Worm (Caenorhabditis elegans) whole organism, mixed stage, embryonic: ENCODE data around the gene Y97E10B.1.

Experiments used
- M03D4.4 ChIP-seq: sonication (generic microtip); optimal IDR thresholded peaks from 2 replicates; lab custom pipeline; 2017; ENCODE audit warnings: mild to moderate bottlenecking, missing genetic modification characterization, missing compliant biosample characterization
- bed-3 ChIP-seq: fragments of 200-800 bp; sonication (Bioruptor generic); optimal IDR thresholded peaks from 3 replicates; lab custom pipeline; 2018; ENCODE audit warnings: mild to moderate bottlenecking, missing genetic modification characterization, moderate library complexity, missing compliant biosample characterization
- blmp-1 ChIP-seq: fragments of 150-350 bp; optimal IDR thresholded peaks from 2 replicates; lab custom pipeline; 2014; ENCODE audit warnings: missing biosample characterization, missing genetic modification characterization
- ceh-39 ChIP-seq: fragments of 150-350 bp; optimal IDR thresholded peaks from 2 replicates; lab custom pipeline; 2014; ENCODE audit warnings: missing biosample characterization, missing genetic modification characterization
- ceh-43 ChIP-seq: fragments of 200-800 bp; sonication (Bioruptor generic); optimal IDR thresholded peaks from 2 replicates; lab custom pipeline; 2018; ENCODE audit warnings: mild to moderate bottlenecking, missing genetic modification characterization, moderate library complexity, missing compliant biosample characterization
- ceh-83 ChIP-seq: fragments of 200-800 bp; sonication (Bioruptor generic); optimal IDR thresholded peaks from 2 replicates; lab custom pipeline; 2018; ENCODE audit warnings: mild to moderate bottlenecking, missing genetic modification characterization, missing compliant biosample characterization
- ces-1 ChIP-seq: fragments of 150-350 bp; optimal IDR thresholded peaks from 2 replicates; lab custom pipeline; 2014; ENCODE audit warnings: missing biosample characterization, missing genetic modification reagents, missing genetic modification characterization
- cnd-1 ChIP-seq: fragments of 200-800 bp; sonication (Bioruptor generic); optimal IDR thresholded peaks from 2 replicates; lab custom pipeline; 2018; ENCODE audit warnings: mild to moderate bottlenecking, missing genetic modification characterization, missing compliant biosample characterization
- drap-1 ChIP-seq: fragments of 200-800 bp; sonication (Bioruptor generic); optimal IDR thresholded peaks from 3 replicates; lab custom pipeline; 2018; ENCODE audit warnings: mild to moderate bottlenecking, missing genetic modification characterization, missing compliant biosample characterization
- elt-1 ChIP-seq: sonication (generic microtip); optimal IDR thresholded peaks from 2 replicates; lab custom pipeline; 2017; ENCODE audit warnings: missing genetic modification characterization, mild to moderate bottlenecking, missing compliant biosample characterization, antibody characterized with exemption, moderate library complexity, borderline replicate concordance; ENCODE audit not compliant: insufficient read depth
- elt-3 ChIP-seq: fragments of 150-350 bp; optimal IDR thresholded peaks from 2 replicates; lab custom pipeline; 2014; ENCODE audit warnings: missing biosample characterization, missing genetic modification characterization
- flh-1 ChIP-seq: fragments of 200-800 bp; sonication (Bioruptor generic); optimal IDR thresholded peaks from 2 replicates; lab custom pipeline; 2018; ENCODE audit warnings: mild to moderate bottlenecking, missing genetic modification characterization, moderate library complexity, missing compliant biosample characterization
- ham-2 ChIP-seq: fragments of 200-800 bp; sonication (Bioruptor generic); optimal IDR thresholded peaks from 2 replicates; lab custom pipeline; 2018; ENCODE audit warnings: mild to moderate bottlenecking, missing genetic modification characterization, missing compliant biosample characterization
- hlh-1 ChIP-seq: fragments of 150-350 bp; optimal IDR thresholded peaks from 2 replicates; lab custom pipeline; 2014; ENCODE audit warnings: missing biosample characterization, missing genetic modification reagents, missing genetic modification characterization
- lin-32 ChIP-seq: fragments of 200-800 bp; sonication (Bioruptor generic); optimal IDR thresholded peaks from 2 replicates; lab custom pipeline; 2018; ENCODE audit warnings: mild to moderate bottlenecking, missing genetic modification characterization, missing compliant biosample characterization
- lsy-2 ChIP-seq: fragments of 150-350 bp; optimal IDR thresholded peaks from 2 replicates; lab custom pipeline; 2014; ENCODE audit warnings: missing biosample characterization, missing genetic modification characterization
- mab-5 ChIP-seq: fragments of 150-350 bp; optimal IDR thresholded peaks from 2 replicates; lab custom pipeline; 2014; ENCODE audit warnings: missing biosample characterization, missing genetic modification characterization
- mep-1 ChIP-seq: fragments of 150-350 bp; optimal IDR thresholded peaks from 2 replicates; lab custom pipeline; 2017; ENCODE audit warnings: missing biosample characterization, missing genetic modification reagents, missing genetic modification characterization, inconsistent platforms
- mls-2 ChIP-seq: sonication (generic microtip); optimal IDR thresholded peaks from 2 replicates; lab custom pipeline; 2016; ENCODE audit warnings: mild to moderate bottlenecking, missing genetic modification characterization, moderate library complexity, missing compliant biosample characterization
- nhr-12 ChIP-seq: fragments of 150-350 bp; optimal IDR thresholded peaks from 2 replicates; lab custom pipeline; 2014; ENCODE audit warnings: missing biosample characterization, missing genetic modification characterization
- nhr-2 ChIP-seq: fragments of 150-350 bp; optimal IDR thresholded peaks from 2 replicates; lab custom pipeline; 2014; ENCODE audit warnings: missing biosample characterization, missing genetic modification characterization
- nhr-237 ChIP-seq: fragments of 150-350 bp; optimal IDR thresholded peaks from 2 replicates; lab custom pipeline; 2014; ENCODE audit warnings: missing biosample characterization, missing genetic modification characterization
- nhr-28 ChIP-seq: fragments of 150-350 bp; optimal IDR thresholded peaks from 2 replicates; lab custom pipeline; 2014; ENCODE audit warnings: missing biosample characterization, missing genetic modification characterization
- nhr-76 ChIP-seq: sonication (generic microtip); optimal IDR thresholded peaks from 2 replicates; lab custom pipeline; 2017; ENCODE audit warnings: missing biosample characterization, missing genetic modification characterization
- pha-4 ChIP-seq: fragments of 150-350 bp; optimal IDR thresholded peaks from 2 replicates; lab custom pipeline; 2018; ENCODE audit warnings: missing biosample characterization, missing genetic modification reagents, missing genetic modification characterization
- sem-2 ChIP-seq: fragments of 200-800 bp; sonication (Bioruptor generic); optimal IDR thresholded peaks from 2 replicates; lab custom pipeline; 2018; ENCODE audit warnings: mild to moderate bottlenecking, missing genetic modification characterization, missing compliant biosample characterization
- snpc-4 ChIP-seq: fragments of 150-350 bp; optimal IDR thresholded peaks from 2 replicates; lab custom pipeline; 2014; ENCODE audit warnings: missing biosample characterization, missing genetic modification characterization
- sptf-1 ChIP-seq: sonication (generic microtip); optimal IDR thresholded peaks from 2 replicates; lab custom pipeline; 2017; ENCODE audit warnings: mild to moderate bottlenecking, missing genetic modification characterization, moderate library complexity, missing compliant biosample characterization
- tbx-8 ChIP-seq: fragments of 200-800 bp; sonication (Bioruptor generic); optimal IDR thresholded peaks from 2 replicates; lab custom pipeline; 2018; ENCODE audit warnings: mild to moderate bottlenecking, missing genetic modification characterization, moderate library complexity, missing compliant biosample characterization
- unc-120 ChIP-seq: sonication (generic microtip); optimal IDR thresholded peaks from 2 replicates; lab custom pipeline; 2017; ENCODE audit warnings: missing genetic modification characterization, missing compliant biosample characterization; ENCODE audit not compliant: poor library complexity, severe bottlenecking
- unc-39 ChIP-seq: fragments of 150-350 bp; optimal IDR thresholded peaks from 2 replicates; lab custom pipeline; 2014; ENCODE audit warnings: missing biosample characterization, missing genetic modification characterization
- unc-62 ChIP-seq: fragments of 150-350 bp; optimal IDR thresholded peaks from 2 replicates; lab custom pipeline; 2014; ENCODE audit warnings: missing biosample characterization, missing genetic modification reagents, missing genetic modification characterization
- ztf-11 ChIP-seq: fragments of 150-350 bp; optimal IDR thresholded peaks from 2 replicates; lab custom pipeline; 2014; ENCODE audit warnings: missing biosample characterization, missing genetic modification characterization

The Y97E10B.1 gene

DNA sequence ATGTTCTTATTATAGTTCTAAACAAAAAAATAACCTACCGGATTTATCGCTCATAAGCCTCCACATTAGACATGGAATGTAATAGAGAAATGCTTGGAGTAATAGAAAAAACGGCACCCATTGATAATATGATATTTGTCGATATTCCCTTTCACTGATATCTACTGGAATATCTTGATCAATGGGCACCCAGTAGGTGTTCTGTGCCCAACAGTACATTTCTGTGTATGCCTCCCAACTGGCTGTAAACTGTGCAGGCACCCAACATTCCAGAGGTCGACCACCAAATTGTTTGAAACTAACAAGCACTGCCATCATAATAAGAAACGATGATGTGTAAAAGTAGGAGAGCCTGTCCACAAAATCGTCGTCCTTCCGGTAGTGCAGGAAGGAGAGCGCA, 20.8 kb downstream of the Y97E10B.1 start:
- TF ChIP-seq elt-3 (tag; lab: Kevin White, UChicago) (no peak), sptf-1 (tag; lab: Kevin White, UChicago) (no peak), nhr-28 (tag; lab: Kevin White, UChicago) (no peak)

DNA sequence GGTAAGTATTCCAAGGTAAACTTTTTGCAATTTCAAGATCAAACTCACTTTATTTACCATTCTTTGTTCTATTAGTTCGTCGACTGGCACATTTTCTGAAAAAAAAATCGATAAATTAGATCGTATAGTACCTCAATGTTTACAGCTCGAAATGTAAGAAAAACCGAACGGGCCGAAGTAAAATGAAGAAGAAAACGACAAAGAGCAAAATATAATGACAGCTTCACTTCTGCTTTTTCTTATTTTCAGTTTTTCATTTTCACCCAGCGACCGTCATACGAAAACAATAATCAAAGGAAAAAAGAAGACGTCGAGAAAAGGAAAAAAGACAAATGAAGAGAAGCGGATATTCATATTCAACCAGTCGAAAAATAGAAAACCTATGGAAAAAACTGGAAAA, 25.4 kb downstream of the Y97E10B.1 start, which contains the start of gene che-7:
Gene che-7 (minus strand): TSS at position 101 of the 400 bp plus-strand sequence.
- no peak for TF ChIP-seq M03D4.4 (tag; lab: Kevin White, UChicago)
- no peak for TF ChIP-seq ces-1
- no peak for TF ChIP-seq nhr-12
- TF ChIP-seq nhr-28 (tag; lab: Kevin White, UChicago): no peak
- no peak for TF ChIP-seq ceh-83
- TF ChIP-seq, all 35 proteins: peak for 0

DNA sequence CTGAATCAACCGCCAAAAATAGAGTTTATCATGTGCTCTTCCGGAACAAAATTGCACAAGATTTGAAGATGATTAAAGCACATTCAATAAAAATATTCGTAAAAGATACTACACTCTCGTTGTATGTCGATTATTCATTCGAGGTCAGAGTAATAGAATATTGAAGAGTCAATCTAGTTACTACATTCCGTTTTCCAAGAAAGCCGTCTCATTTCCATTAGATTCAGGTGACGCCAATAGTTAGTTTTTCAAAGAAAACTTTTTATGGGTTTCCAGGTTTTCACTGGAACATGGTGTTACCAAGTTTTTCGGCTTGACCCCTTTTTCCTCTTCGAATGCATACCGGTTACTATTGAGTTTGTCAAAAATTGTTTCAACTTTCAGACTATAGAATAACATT, 26.9 kb downstream of the Y97E10B.1 start:
- TF ChIP-seq nhr-2 (tag; lab: Kevin White, UChicago): no peak
- no peak for TF ChIP-seq elt-3 (tag; lab: Kevin White, UChicago)
- TF ChIP-seq nhr-12: no peak
- no peak for TF ChIP-seq mab-5 (tag; lab: Kevin White, UChicago)
- no peak for TF ChIP-seq blmp-1
- TF ChIP-seq elt-1 (tag; lab: Kevin White, UChicago): no peak
- no peak for TF ChIP-seq nhr-28 (tag; lab: Kevin White, UChicago)
- TF ChIP-seq unc-120 (tag; lab: Kevin White, UChicago): no peak
- no peak for TF ChIP-seq nhr-76
- TF ChIP-seq pha-4 (tag; lab: Kevin White, UChicago): no peak

DNA sequence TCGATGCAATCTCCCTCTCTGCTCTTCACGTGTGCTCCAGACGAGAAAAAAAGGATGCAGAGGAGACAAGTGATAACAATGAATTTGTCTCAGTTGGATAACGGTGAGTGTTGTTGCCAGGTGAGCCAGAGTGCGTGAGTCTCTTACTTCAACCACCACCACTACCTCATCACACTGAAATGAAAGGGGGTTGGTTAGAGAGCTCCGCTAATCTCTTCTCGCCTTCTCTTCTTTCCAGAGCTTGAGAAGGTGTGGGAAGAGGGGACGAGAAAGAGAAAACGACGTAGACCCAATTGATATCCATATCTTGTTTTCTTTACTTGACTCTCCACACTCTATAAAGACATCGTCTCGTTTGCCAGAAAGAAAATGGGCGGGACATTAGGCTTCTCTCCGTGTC, 27.7 kb downstream of the Y97E10B.1 start:
- TF ChIP-seq sem-2 (GFP tag; lab: Kevin White, UChicago) (no peak), pha-4 (tag; lab: Kevin White, UChicago) (no peak), M03D4.4 (tag; lab: Kevin White, UChicago) (no peak), nhr-76 (no peak), ztf-11 (tag; lab: Kevin White, UChicago) (no peak), sptf-1 (tag; lab: Kevin White, UChicago) (no peak), ham-2 (GFP tag; lab: Kevin White, UChicago) (no peak), ceh-83 (no peak), hlh-1 (tag; lab: Kevin White, UChicago) (no peak)

DNA sequence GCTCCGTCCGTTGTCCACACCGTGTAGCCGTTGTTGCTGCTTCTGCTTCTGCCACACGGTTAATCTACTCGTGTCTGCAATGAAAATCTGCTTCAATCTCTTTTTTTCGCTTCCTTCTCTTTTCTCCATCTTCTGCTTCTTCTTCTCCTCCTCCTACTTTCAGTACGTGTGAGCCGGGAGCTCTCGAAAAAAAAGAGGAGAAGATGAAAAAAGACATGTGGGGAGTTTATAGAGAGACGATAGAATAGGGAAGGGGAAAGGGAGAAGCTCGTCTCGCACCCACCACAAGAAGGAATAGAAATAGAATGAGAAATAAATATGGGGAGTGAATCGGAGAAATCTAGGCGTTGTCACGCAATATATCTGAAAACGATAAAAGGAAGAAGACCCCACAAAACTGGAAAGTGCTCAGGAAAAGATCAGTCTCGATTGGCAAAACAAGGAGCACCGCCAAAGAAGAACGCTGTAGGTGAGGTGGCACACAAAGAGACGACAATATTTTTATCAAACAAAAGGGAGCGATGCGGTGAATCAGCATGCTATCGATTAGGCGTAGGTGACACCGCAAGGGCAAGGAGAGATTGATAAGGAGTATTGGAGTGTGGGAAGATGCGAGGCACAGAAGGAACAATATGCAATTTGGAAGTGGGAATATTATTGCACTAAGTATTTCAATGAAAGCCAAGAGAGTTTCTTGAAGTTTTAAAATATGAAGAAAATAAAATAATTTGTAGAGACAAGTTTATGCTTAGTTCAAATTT, 34.2 kb downstream of the Y97E10B.1 start, which contains the start of gene let-413:
Gene let-413 (minus strand): TSS at position 76 of the 761 bp plus-strand sequence.
- TF ChIP-seq sem-2 (GFP tag; lab: Kevin White, UChicago): no peak
- TF ChIP-seq ceh-39 (tag; lab: Kevin White, UChicago): no peak
- no peak for TF ChIP-seq nhr-2 (tag; lab: Kevin White, UChicago)
- TF ChIP-seq lin-32 (GFP tag; lab: Kevin White, UChicago): no peak
- TF ChIP-seq blmp-1: no peak
- no peak for TF ChIP-seq ceh-43 (GFP tag; lab: Kevin White, UChicago)
- TF ChIP-seq M03D4.4 (tag; lab: Kevin White, UChicago): no peak

DNA sequence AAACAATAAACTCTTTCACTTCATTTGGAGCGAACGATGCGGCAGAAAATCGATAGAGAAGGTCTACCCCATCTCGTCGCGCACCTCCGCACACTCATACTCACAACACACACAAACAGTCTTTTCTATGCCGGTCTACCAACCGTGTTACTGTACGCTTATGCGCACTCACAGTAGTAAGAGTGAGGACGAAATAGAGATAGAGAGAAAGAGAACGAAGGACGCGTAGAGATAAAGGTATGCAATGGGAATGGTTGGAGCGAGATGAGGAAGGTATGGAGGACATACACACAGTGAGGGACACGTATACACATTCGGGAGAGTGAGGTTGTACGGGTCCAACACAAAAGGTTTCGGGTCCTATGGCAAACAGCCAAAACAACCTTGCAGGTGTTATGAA, 35.1 kb downstream of the Y97E10B.1 start:
- TF ChIP-seq nhr-237 (tag; lab: Kevin White, UChicago) (peak; percentile 9), mab-5 (tag; lab: Kevin White, UChicago) (no peak), ceh-39 (tag; lab: Kevin White, UChicago) (peak; percentile 76), nhr-76 (no peak), flh-1 (no peak), cnd-1 (tag; lab: Kevin White, UChicago) (peak; percentile 45), bed-3 (GFP tag; lab: Kevin White, UChicago) (no peak), nhr-28 (tag; lab: Kevin White, UChicago) (no peak), hlh-1 (tag; lab: Kevin White, UChicago) (no peak), unc-62 (no peak), pha-4 (tag; lab: Kevin White, UChicago) (no peak), drap-1 (peak; percentile 55), elt-3 (tag; lab: Kevin White, UChicago) (no peak), mep-1 (no peak), tbx-8 (GFP tag; lab: Kevin White, UChicago) (no peak), ceh-83 (no peak), snpc-4 (no peak), ham-2 (GFP tag; lab: Kevin White, UChicago) (peak; percentile 47), sptf-1 (tag; lab: Kevin White, UChicago) (peak; percentile 46), lsy-2 (tag; lab: Kevin White, UChicago) (peak; percentile 51), mls-2 (tag; lab: Kevin White, UChicago) (peak; percentile 14), nhr-2 (tag; lab: Kevin White, UChicago) (peak; percentile 98), ceh-43 (GFP tag; lab: Kevin White, UChicago) (no peak), unc-39 (tag; lab: Kevin White, UChicago) (no peak), ces-1 (no peak), elt-1 (tag; lab: Kevin White, UChicago) (no peak)
